Worm (Caenorhabditis elegans): ENCODE results near the gene F35H8.4.

DNA sequence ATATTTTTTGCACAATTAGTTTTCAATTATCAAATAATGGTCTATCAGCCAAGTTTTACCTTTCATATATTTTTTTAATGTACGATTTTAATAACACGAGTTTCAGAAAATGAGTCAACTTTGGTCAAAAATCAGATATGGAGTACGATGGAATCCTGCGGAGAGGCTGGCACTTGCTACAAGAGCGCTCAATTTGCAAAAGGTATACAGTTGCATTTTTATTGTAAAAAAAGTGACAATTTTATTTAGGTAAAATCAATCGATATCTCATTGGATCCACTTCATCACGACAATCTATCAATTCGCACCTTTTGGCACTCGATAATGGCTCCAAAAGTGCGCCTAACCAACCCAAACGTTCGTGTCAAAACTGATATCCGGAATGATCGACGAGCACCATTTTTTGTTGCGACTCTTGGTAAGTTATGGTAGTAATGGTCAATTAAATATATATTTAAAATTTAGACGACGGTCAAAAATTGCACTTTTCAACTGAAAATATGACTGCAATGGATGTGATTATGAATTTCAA, 37.8 kb upstream of the F35H8.4 start, which contains the start of gene mrpl-53:
- TF ChIP-seq dao-5 (tag; optimal IDR thresholded peaks at IDR 0.05) (no peak), him-1 (tag; optimal IDR thresholded peaks at IDR 0.05) (no peak), W03F9.2 (tag; optimal IDR thresholded peaks at IDR 0.05) (no peak)

All from whole organism, L4/young adult.